Fruit fly (Drosophila melanogaster): Measurements from ENCODE around the gene CG15170.

dm6 chr2L:19021278-19022220, 31.5 kb upstream of the CG15170 start:
- peak; percentile 81 for TF ChIP-seq topi (GFP tag; optimal IDR thresholded peaks at IDR 0.05)
- peak; percentile 81 for TF ChIP-seq acj6 (GFP tag; optimal IDR thresholded peaks at IDR 0.05)
- peak; percentile 82 for TF ChIP-seq CG6792 (GFP tag; optimal IDR thresholded peaks at IDR 0.05)
- peak; percentile 83 for TF ChIP-seq CG16779 (tag; optimal IDR thresholded peaks at IDR 0.05)
- peak; percentile 61 for TF ChIP-seq CG6854 (GFP tag; optimal IDR thresholded peaks at IDR 0.05)
- TF ChIP-seq CG10669 (GFP tag; optimal IDR thresholded peaks at IDR 0.05): peak; percentile 84
- peak; percentile 85 for TF ChIP-seq CG6808 (GFP tag; optimal IDR thresholded peaks at IDR 0.05)

All from whole organism, prepupa.